Fruit fly (Drosophila melanogaster): ENCODE data around the gene CG42536.
A peak's percentile ranks its signal among the peaks of the same experiment; 100 is the strongest.

DNA sequence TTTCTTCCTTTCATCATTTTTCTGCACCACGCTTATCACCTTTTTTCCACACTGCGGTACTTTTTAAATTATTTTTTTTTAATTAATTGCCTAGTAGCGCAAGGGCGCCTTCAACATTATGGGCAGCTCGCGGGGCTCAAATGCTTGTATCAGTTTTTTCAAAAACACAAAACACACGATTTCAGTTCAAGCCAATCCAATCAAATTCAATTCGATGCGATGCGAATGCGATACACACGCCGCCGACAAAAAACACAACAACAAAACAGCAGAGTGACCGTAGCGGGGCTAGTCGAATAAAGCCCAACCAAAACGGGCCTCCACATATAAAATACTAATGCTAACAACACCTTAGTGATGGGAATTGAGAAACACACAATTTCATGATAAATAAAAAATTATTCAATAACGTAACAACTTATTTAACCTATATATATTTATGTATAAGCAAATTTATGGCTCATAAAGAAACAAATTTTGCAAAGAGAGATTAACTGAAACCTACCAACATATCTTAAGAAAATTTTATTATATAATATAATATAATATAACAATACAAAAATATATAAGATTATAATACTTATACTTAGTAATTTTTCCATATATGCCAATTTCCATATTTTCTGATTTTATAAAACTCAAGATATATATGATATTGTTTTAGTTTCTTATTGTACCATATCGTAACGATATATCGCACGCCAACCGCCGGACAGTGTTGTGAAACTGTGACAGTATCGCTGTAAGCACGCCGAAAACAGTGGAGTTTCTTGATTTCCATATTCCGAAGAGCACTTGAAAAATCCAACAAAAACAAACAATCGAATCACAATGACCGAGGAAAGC, 31.1 kb upstream of the CG42536 start, which contains the start of the genes CG32066 and CG8003:
- TF ChIP-seq CG32121 (GFP tag; IDR thresholded peaks at IDR 0.05) (peak; percentile 49; the same call in 1 of the 2 replicates), CG9948 (tag; optimal IDR thresholded peaks at IDR 0.05) (no peak)

All from whole organism, pupa.